Worm (Caenorhabditis elegans) whole organism, mixed stage, embryonic: ENCODE data around the gene phat-7.

Source experiments
- M03D4.4 ChIP-seq: sonication (generic microtip); optimal IDR thresholded peaks from 2 replicates; lab custom pipeline; 2017; ENCODE audit warnings: mild to moderate bottlenecking, missing genetic modification characterization, missing compliant biosample characterization
- bed-3 ChIP-seq: fragments of 200-800 bp; sonication (Bioruptor generic); optimal IDR thresholded peaks from 3 replicates; lab custom pipeline; 2018; ENCODE audit warnings: mild to moderate bottlenecking, missing genetic modification characterization, moderate library complexity, missing compliant biosample characterization
- blmp-1 ChIP-seq: fragments of 150-350 bp; optimal IDR thresholded peaks from 2 replicates; lab custom pipeline; 2014; ENCODE audit warnings: missing biosample characterization, missing genetic modification characterization
- ceh-43 ChIP-seq: fragments of 200-800 bp; sonication (Bioruptor generic); optimal IDR thresholded peaks from 2 replicates; lab custom pipeline; 2018; ENCODE audit warnings: mild to moderate bottlenecking, missing genetic modification characterization, moderate library complexity, missing compliant biosample characterization
- ceh-83 ChIP-seq: fragments of 200-800 bp; sonication (Bioruptor generic); optimal IDR thresholded peaks from 2 replicates; lab custom pipeline; 2018; ENCODE audit warnings: mild to moderate bottlenecking, missing genetic modification characterization, missing compliant biosample characterization
- ces-1 ChIP-seq: fragments of 150-350 bp; optimal IDR thresholded peaks from 2 replicates; lab custom pipeline; 2014; ENCODE audit warnings: missing biosample characterization, missing genetic modification reagents, missing genetic modification characterization
- cnd-1 ChIP-seq: fragments of 200-800 bp; sonication (Bioruptor generic); optimal IDR thresholded peaks from 2 replicates; lab custom pipeline; 2018; ENCODE audit warnings: mild to moderate bottlenecking, missing genetic modification characterization, missing compliant biosample characterization
- drap-1 ChIP-seq: fragments of 200-800 bp; sonication (Bioruptor generic); optimal IDR thresholded peaks from 3 replicates; lab custom pipeline; 2018; ENCODE audit warnings: mild to moderate bottlenecking, missing genetic modification characterization, missing compliant biosample characterization
- elt-1 ChIP-seq: sonication (generic microtip); optimal IDR thresholded peaks from 2 replicates; lab custom pipeline; 2017; ENCODE audit warnings: missing genetic modification characterization, mild to moderate bottlenecking, missing compliant biosample characterization, antibody characterized with exemption, moderate library complexity, borderline replicate concordance; ENCODE audit not compliant: insufficient read depth
- elt-3 ChIP-seq: fragments of 150-350 bp; optimal IDR thresholded peaks from 2 replicates; lab custom pipeline; 2014; ENCODE audit warnings: missing biosample characterization, missing genetic modification characterization
- ham-2 ChIP-seq: fragments of 200-800 bp; sonication (Bioruptor generic); optimal IDR thresholded peaks from 2 replicates; lab custom pipeline; 2018; ENCODE audit warnings: mild to moderate bottlenecking, missing genetic modification characterization, missing compliant biosample characterization
- hlh-1 ChIP-seq: fragments of 150-350 bp; optimal IDR thresholded peaks from 2 replicates; lab custom pipeline; 2014; ENCODE audit warnings: missing biosample characterization, missing genetic modification reagents, missing genetic modification characterization
- lin-13 ChIP-seq: fragments of 150-350 bp; optimal IDR thresholded peaks from 2 replicates; lab custom pipeline; 2014; ENCODE audit warnings: missing biosample characterization, missing genetic modification characterization
- lin-32 ChIP-seq: fragments of 200-800 bp; sonication (Bioruptor generic); optimal IDR thresholded peaks from 2 replicates; lab custom pipeline; 2018; ENCODE audit warnings: mild to moderate bottlenecking, missing genetic modification characterization, missing compliant biosample characterization
- lsy-2 ChIP-seq: fragments of 150-350 bp; optimal IDR thresholded peaks from 2 replicates; lab custom pipeline; 2014; ENCODE audit warnings: missing biosample characterization, missing genetic modification characterization
- mab-5 ChIP-seq: fragments of 150-350 bp; optimal IDR thresholded peaks from 2 replicates; lab custom pipeline; 2014; ENCODE audit warnings: missing biosample characterization, missing genetic modification characterization
- mep-1 ChIP-seq: fragments of 150-350 bp; optimal IDR thresholded peaks from 2 replicates; lab custom pipeline; 2017; ENCODE audit warnings: missing biosample characterization, missing genetic modification reagents, missing genetic modification characterization, inconsistent platforms
- mls-2 ChIP-seq: sonication (generic microtip); optimal IDR thresholded peaks from 2 replicates; lab custom pipeline; 2016; ENCODE audit warnings: mild to moderate bottlenecking, missing genetic modification characterization, moderate library complexity, missing compliant biosample characterization
- nhr-12 ChIP-seq: fragments of 150-350 bp; optimal IDR thresholded peaks from 2 replicates; lab custom pipeline; 2014; ENCODE audit warnings: missing biosample characterization, missing genetic modification characterization
- nhr-2 ChIP-seq: fragments of 150-350 bp; optimal IDR thresholded peaks from 2 replicates; lab custom pipeline; 2014; ENCODE audit warnings: missing biosample characterization, missing genetic modification characterization
- nhr-76 ChIP-seq: sonication (generic microtip); optimal IDR thresholded peaks from 2 replicates; lab custom pipeline; 2017; ENCODE audit warnings: missing biosample characterization, missing genetic modification characterization
- pha-4 ChIP-seq: fragments of 150-350 bp; optimal IDR thresholded peaks from 2 replicates; lab custom pipeline; 2018; ENCODE audit warnings: missing biosample characterization, missing genetic modification reagents, missing genetic modification characterization
- sem-2 ChIP-seq: fragments of 200-800 bp; sonication (Bioruptor generic); optimal IDR thresholded peaks from 2 replicates; lab custom pipeline; 2018; ENCODE audit warnings: mild to moderate bottlenecking, missing genetic modification characterization, missing compliant biosample characterization
- sptf-1 ChIP-seq: sonication (generic microtip); optimal IDR thresholded peaks from 2 replicates; lab custom pipeline; 2017; ENCODE audit warnings: mild to moderate bottlenecking, missing genetic modification characterization, moderate library complexity, missing compliant biosample characterization
- tbx-8 ChIP-seq: fragments of 200-800 bp; sonication (Bioruptor generic); optimal IDR thresholded peaks from 2 replicates; lab custom pipeline; 2018; ENCODE audit warnings: mild to moderate bottlenecking, missing genetic modification characterization, moderate library complexity, missing compliant biosample characterization
- unc-39 ChIP-seq: fragments of 150-350 bp; optimal IDR thresholded peaks from 2 replicates; lab custom pipeline; 2014; ENCODE audit warnings: missing biosample characterization, missing genetic modification characterization
- unc-62 ChIP-seq: fragments of 150-350 bp; optimal IDR thresholded peaks from 2 replicates; lab custom pipeline; 2014; ENCODE audit warnings: missing biosample characterization, missing genetic modification reagents, missing genetic modification characterization
- ztf-11 ChIP-seq: fragments of 150-350 bp; optimal IDR thresholded peaks from 2 replicates; lab custom pipeline; 2014; ENCODE audit warnings: missing biosample characterization, missing genetic modification characterization

Gene phat-7

DNA sequence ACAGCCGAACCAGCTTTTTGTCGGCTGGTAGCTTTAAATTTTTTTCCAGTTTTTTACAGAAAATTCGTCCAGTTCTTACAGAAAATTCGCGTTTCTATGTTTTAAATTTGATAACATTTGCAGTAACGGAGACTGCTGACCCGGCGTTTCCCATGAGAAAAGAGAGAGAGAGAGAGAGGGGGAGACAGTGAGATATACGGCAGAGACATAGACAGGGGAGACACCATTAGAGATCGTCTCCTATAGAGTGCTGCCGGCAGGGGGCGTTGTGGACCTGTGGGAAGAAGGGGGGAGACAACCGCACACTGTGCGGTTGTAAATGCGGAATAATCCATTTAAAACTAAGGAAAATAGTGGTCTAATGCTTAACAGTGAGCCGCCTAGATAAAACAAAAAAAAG is 16.6 kb upstream of the phat-7 start:
- no peak for TF ChIP-seq cnd-1 (tag; lab: Kevin White, UChicago)
- TF ChIP-seq lsy-2: no peak
- TF ChIP-seq sptf-1 (tag; lab: Kevin White, UChicago): no peak
- no peak for TF ChIP-seq ztf-11 (tag; lab: Kevin White, UChicago)
- no peak for TF ChIP-seq sem-2 (GFP tag; lab: Kevin White, UChicago)

DNA sequence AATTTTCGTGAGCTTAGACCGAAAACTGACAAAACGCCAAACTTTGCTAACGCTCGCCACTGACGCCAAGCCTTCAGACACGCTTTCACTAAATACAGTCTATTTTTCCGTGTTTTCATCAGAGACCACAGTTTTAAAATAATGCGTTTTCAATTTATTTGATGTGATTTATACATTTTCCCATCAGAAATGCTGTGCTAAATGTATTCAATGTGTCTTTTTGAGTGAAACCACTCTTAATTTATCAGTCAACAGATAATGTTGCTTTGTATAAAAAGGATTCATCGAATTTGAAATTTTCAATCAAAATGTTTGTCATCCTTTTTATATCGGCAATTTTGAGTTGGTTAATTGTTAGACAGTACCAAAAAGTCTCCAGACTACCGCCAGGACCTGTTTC is 14.9 kb upstream of the phat-7 start, which contains the start of gene cyp-35A4:
Gene cyp-35A4 (plus strand): TSS at position 301 of the 400 bp plus-strand sequence.
- TF ChIP-seq mep-1 (tag; lab: Kevin White, UChicago): no peak
- TF ChIP-seq tbx-8: no peak
- TF ChIP-seq drap-1 (GFP tag; lab: Kevin White, UChicago): no peak
- no peak for TF ChIP-seq nhr-76 (tag; lab: Kevin White, UChicago)
- TF ChIP-seq ces-1 (GFP tag; lab: Kevin White, UChicago): no peak
- TF ChIP-seq ztf-11 (tag; lab: Kevin White, UChicago): no peak
- TF ChIP-seq hlh-1 (tag; lab: Kevin White, UChicago): no peak
- TF ChIP-seq lsy-2: no peak
- TF ChIP-seq unc-39 (tag; lab: Kevin White, UChicago): no peak
- no peak for TF ChIP-seq mls-2
- no peak for TF ChIP-seq M03D4.4
- no peak for TF ChIP-seq nhr-2 (tag; lab: Kevin White, UChicago)
- TF ChIP-seq elt-3: no peak
- TF ChIP-seq nhr-12 (tag; lab: Kevin White, UChicago): no peak
- TF ChIP-seq elt-1 (tag; lab: Kevin White, UChicago): no peak
- no peak for TF ChIP-seq ham-2 (GFP tag; lab: Kevin White, UChicago)
- TF ChIP-seq bed-3 (GFP tag; lab: Kevin White, UChicago): no peak

DNA sequence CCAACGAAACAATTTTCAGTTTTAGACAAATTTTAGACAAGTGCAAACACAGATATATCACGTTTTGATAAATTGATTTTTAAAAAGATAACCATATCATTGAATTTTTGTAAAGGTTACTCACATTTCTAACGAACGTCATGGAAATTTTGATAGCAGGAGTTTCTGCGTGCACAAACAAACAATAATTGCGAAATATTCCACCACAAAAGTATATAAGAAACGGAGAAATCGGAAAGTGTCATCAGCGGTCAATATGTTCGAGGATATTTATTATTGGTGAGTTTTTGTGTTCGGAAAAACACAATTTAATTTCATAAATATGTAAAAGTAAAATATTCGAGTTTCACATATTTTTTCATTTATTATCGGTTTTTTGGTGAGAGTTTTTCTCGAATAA is 11.9 kb upstream of the phat-7 start, which contains the start of gene C49G7.7:
Gene C49G7.7 (plus strand): TSS at position 174 of the 400 bp plus-strand sequence.
- TF ChIP-seq ceh-43 (GFP tag; lab: Kevin White, UChicago): no peak
- TF ChIP-seq elt-1 (tag; lab: Kevin White, UChicago): no peak
- TF ChIP-seq unc-39 (tag; lab: Kevin White, UChicago): no peak
- no peak for TF ChIP-seq blmp-1 (tag; lab: Kevin White, UChicago)
- TF ChIP-seq cnd-1 (tag; lab: Kevin White, UChicago): no peak
- TF ChIP-seq lin-32 (GFP tag; lab: Kevin White, UChicago): no peak
- no peak for TF ChIP-seq unc-62 (GFP tag; lab: Kevin White, UChicago)
- TF ChIP-seq nhr-76 (tag; lab: Kevin White, UChicago): no peak
- no peak for TF ChIP-seq M03D4.4
- TF ChIP-seq mab-5 (tag; lab: Kevin White, UChicago): no peak

DNA sequence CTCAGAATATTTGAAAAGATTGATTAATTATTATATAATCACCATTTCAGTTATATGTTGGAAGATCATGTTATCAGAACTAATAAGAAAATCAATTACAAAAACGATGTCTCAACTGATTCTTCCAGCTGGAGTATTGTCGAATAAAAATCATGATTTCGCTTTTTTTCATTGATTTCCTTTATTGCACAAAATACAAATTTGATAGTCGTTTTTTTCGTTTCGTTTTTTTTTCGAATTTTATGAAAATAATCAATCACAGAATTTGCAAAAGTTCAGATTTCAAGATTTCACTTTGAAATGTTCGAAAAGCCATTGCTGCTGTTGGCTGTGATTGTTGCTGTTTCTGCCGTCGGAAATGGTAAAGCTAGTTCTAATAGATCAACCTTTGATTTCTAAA is 10.4 kb upstream of the phat-7 start, which contains the start of gene C49G7.13:
Gene C49G7.13 (plus strand): TSS at position 301 of the 400 bp plus-strand sequence.
- TF ChIP-seq lin-13 (tag; lab: Kevin White, UChicago) (no peak), blmp-1 (tag; lab: Kevin White, UChicago) (no peak), nhr-2 (tag; lab: Kevin White, UChicago) (no peak), pha-4 (tag; lab: Kevin White, UChicago) (no peak), nhr-12 (tag; lab: Kevin White, UChicago) (no peak), sem-2 (GFP tag; lab: Kevin White, UChicago) (no peak), ces-1 (GFP tag; lab: Kevin White, UChicago) (no peak), lsy-2 (no peak), drap-1 (GFP tag; lab: Kevin White, UChicago) (no peak), hlh-1 (tag; lab: Kevin White, UChicago) (no peak)
- TF ChIP-seq, all 35 proteins: peak for 0

DNA sequence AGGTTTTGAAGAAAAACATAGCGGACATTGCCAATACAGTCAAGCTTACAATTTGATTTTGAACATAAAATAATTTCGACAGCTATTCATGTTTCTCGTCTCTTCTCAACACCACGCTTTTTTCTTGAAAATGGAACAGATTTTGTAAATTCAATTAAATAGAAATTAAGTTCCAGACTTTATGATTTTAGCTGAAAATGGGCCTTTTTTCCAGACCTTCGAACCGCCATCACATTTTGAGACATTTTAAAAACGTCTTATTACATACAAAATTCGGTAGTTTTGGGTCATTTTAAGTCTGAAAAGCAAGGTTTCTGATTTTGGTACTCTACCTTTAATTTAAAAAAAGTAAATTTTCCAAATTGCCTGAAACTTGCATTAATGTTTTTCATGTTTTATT is 8.1 kb upstream of the phat-7 start, which contains the start of gene C49G7.12:
Gene C49G7.12 (plus strand): TSS at position 301 of the 400 bp plus-strand sequence.
- no peak for TF ChIP-seq elt-1 (tag; lab: Kevin White, UChicago)
- TF ChIP-seq lin-32 (GFP tag; lab: Kevin White, UChicago): no peak
- TF ChIP-seq ceh-83 (GFP tag; lab: Kevin White, UChicago): no peak
- TF ChIP-seq nhr-2 (tag; lab: Kevin White, UChicago): no peak
- TF ChIP-seq unc-62 (GFP tag; lab: Kevin White, UChicago): no peak
- TF ChIP-seq sptf-1 (tag; lab: Kevin White, UChicago): no peak
- no peak for TF ChIP-seq elt-3
- TF ChIP-seq lsy-2: no peak
- no peak for TF ChIP-seq nhr-76 (tag; lab: Kevin White, UChicago)
- TF ChIP-seq cnd-1 (tag; lab: Kevin White, UChicago): no peak
- TF ChIP-seq pha-4 (tag; lab: Kevin White, UChicago): no peak
- no peak for TF ChIP-seq tbx-8
